Worm (Caenorhabditis elegans) whole organism, mixed stage, embryonic: Measurements from ENCODE around the gene F01D5.2.

Experiments used
- M03D4.4 ChIP-seq: sonication (generic microtip); optimal IDR thresholded peaks from 2 replicates; lab custom pipeline; 2017; ENCODE audit warnings: mild to moderate bottlenecking, missing genetic modification characterization, missing compliant biosample characterization
- lin-13 ChIP-seq: fragments of 150-350 bp; optimal IDR thresholded peaks from 2 replicates; lab custom pipeline; 2014; ENCODE audit warnings: missing biosample characterization, missing genetic modification characterization
- lsy-2 ChIP-seq: fragments of 150-350 bp; optimal IDR thresholded peaks from 2 replicates; lab custom pipeline; 2014; ENCODE audit warnings: missing biosample characterization, missing genetic modification characterization
- mab-5 ChIP-seq: fragments of 150-350 bp; optimal IDR thresholded peaks from 2 replicates; lab custom pipeline; 2014; ENCODE audit warnings: missing biosample characterization, missing genetic modification characterization
- nhr-237 ChIP-seq: fragments of 150-350 bp; optimal IDR thresholded peaks from 2 replicates; lab custom pipeline; 2014; ENCODE audit warnings: missing biosample characterization, missing genetic modification characterization
- nhr-28 ChIP-seq: fragments of 150-350 bp; optimal IDR thresholded peaks from 2 replicates; lab custom pipeline; 2014; ENCODE audit warnings: missing biosample characterization, missing genetic modification characterization
- sptf-1 ChIP-seq: sonication (generic microtip); optimal IDR thresholded peaks from 2 replicates; lab custom pipeline; 2017; ENCODE audit warnings: mild to moderate bottlenecking, missing genetic modification characterization, moderate library complexity, missing compliant biosample characterization
- unc-120 ChIP-seq: sonication (generic microtip); optimal IDR thresholded peaks from 2 replicates; lab custom pipeline; 2017; ENCODE audit warnings: missing genetic modification characterization, missing compliant biosample characterization; ENCODE audit not compliant: poor library complexity, severe bottlenecking
- unc-62 ChIP-seq: fragments of 150-350 bp; optimal IDR thresholded peaks from 2 replicates; lab custom pipeline; 2014; ENCODE audit warnings: missing biosample characterization, missing genetic modification reagents, missing genetic modification characterization
- ztf-11 ChIP-seq: fragments of 150-350 bp; optimal IDR thresholded peaks from 2 replicates; lab custom pipeline; 2014; ENCODE audit warnings: missing biosample characterization, missing genetic modification characterization

DNA sequence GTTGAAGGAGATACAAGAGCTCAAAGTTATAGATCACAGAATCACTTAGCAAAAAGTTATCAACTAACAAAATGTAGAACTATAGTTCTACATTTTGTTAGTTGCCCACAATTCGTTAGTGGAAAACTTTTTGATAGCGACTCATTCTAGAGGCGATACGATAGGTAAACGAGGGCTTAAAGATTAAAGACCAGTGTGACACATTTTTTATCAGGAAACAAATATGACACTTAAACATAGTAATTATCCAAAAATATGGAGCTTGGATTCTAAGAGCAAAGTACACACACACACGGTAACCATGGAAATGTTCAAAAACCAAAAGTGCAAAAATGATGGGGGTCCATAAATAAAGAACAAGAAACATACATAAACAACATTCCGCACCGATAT, 40.9 kb upstream of the F01D5.2 start:
- TF ChIP-seq sptf-1 (tag; lab: Kevin White, UChicago) (no peak), ztf-11 (tag; lab: Kevin White, UChicago) (no peak), lsy-2 (no peak), unc-120 (tag; lab: Kevin White, UChicago) (no peak), nhr-237 (no peak), unc-62 (GFP tag; lab: Kevin White, UChicago) (no peak), lin-13 (tag; lab: Kevin White, UChicago) (no peak), M03D4.4 (tag; lab: Kevin White, UChicago) (no peak), mab-5 (tag; lab: Kevin White, UChicago) (no peak), nhr-28 (no peak)
